Worm (Caenorhabditis elegans) whole organism, L1 larva: ENCODE data around the gene swt-1.

Source experiments
- C04F5.9 ChIP-seq: sonication (generic microtip); optimal IDR thresholded peaks from 2 replicates; lab custom pipeline; 2016; ENCODE audit warnings: missing genetic modification characterization, missing compliant biosample characterization
- C16A3.4 ChIP-seq: fragments of 150-350 bp; optimal IDR thresholded peaks from 2 replicates; lab custom pipeline; 2014; ENCODE audit warnings: missing biosample characterization, missing genetic modification characterization
- C34B4.2 ChIP-seq: sonication (generic microtip); optimal IDR thresholded peaks from 2 replicates; lab custom pipeline; 2017; ENCODE audit warnings: mild to moderate bottlenecking, missing genetic modification characterization, missing compliant biosample characterization
- F16B12.6 ChIP-seq: fragments of 150-350 bp; optimal IDR thresholded peaks from 2 replicates; lab custom pipeline; 2014; ENCODE audit warnings: missing biosample characterization, missing genetic modification characterization
- Y116A8C.19 ChIP-seq: sonication (generic microtip); optimal IDR thresholded peaks from 2 replicates; lab custom pipeline; 2016; ENCODE audit warnings: missing compliant biosample characterization, missing genetic modification characterization, borderline replicate concordance
- aha-1 ChIP-seq: fragments of 150-350 bp; optimal IDR thresholded peaks from 2 replicates; lab custom pipeline; 2014; ENCODE audit warnings: missing biosample characterization, missing genetic modification characterization
- aly-2 ChIP-seq: fragments of 150-350 bp; optimal IDR thresholded peaks from 2 replicates; lab custom pipeline; 2014; ENCODE audit warnings: missing biosample characterization, missing genetic modification characterization
- ama-1 ChIP-seq: fragments of 150-350 bp; optimal IDR thresholded peaks from 2 replicates; lab custom pipeline; 2014
- blmp-1 ChIP-seq: fragments of 150-350 bp; optimal IDR thresholded peaks from 2 replicates; lab custom pipeline; 2014; ENCODE audit warnings: missing biosample characterization, missing genetic modification characterization
- ceh-82 ChIP-seq, 3 experiments: fragments of 150-350 bp in 1 of 3; sonication (generic microtip) in 2 of 3; optimal IDR thresholded peaks; 2 replicates each; lab custom pipeline; 2014 to 2017; ENCODE audit warnings: missing biosample characterization in 3 of 3, missing genetic modification characterization in 3 of 3
- ceh-88 ChIP-seq: fragments of 200-800 bp; sonication (Bioruptor generic); IDR thresholded peaks from 2 replicates; pipeline ENCODE4 v1.3.6; 2022; ENCODE audit warnings: missing genetic modification characterization, missing compliant biosample characterization
- ceh-90 ChIP-seq: sonication (generic microtip); optimal IDR thresholded peaks from 2 replicates; lab custom pipeline; 2016; ENCODE audit warnings: missing genetic modification characterization, missing compliant biosample characterization
- ces-1 ChIP-seq: fragments of 150-350 bp; optimal IDR thresholded peaks from 2 replicates; lab custom pipeline; 2014; ENCODE audit warnings: missing biosample characterization, missing genetic modification reagents, missing genetic modification characterization
- dpl-1 ChIP-seq, 3 experiments: fragments of 150-350 bp in 2 of 3; sonication (generic microtip) in 1 of 3; optimal IDR thresholded peaks; 2 replicates each; lab custom pipeline; 2014 to 2017; ENCODE audit warnings: missing biosample characterization in 3 of 3, missing genetic modification characterization in 3 of 3, missing genetic modification reagents in 3 of 3
- dsc-1 ChIP-seq: sonication (generic microtip); optimal IDR thresholded peaks from 2 replicates; lab custom pipeline; 2016; ENCODE audit warnings: mild to moderate bottlenecking, missing genetic modification characterization, missing compliant biosample characterization
- efl-1 ChIP-seq, 4 experiments: fragments of 150-350 bp; optimal IDR thresholded peaks in 3 of 4; peaks in 1 of 4; 1 replicate in 1 of 4; 2 replicates in 3 of 4; lab custom pipeline; 2014; ENCODE audit warnings: missing biosample characterization in 2 of 4, missing genetic modification characterization in 2 of 4, missing genetic modification reagents in 2 of 4
- efl-3 ChIP-seq: fragments of 200-800 bp; sonication (Bioruptor generic); optimal IDR thresholded peaks from 2 replicates; lab custom pipeline; 2018; ENCODE audit warnings: mild to moderate bottlenecking, missing genetic modification characterization, missing compliant biosample characterization
- egl-13 ChIP-seq: sonication (generic microtip); optimal IDR thresholded peaks from 2 replicates; lab custom pipeline; 2016; ENCODE audit warnings: missing genotype, missing genetic modification reagents, missing genetic modification characterization, missing compliant biosample characterization
- elt-3 ChIP-seq, 6 experiments: fragments of 150-350 bp in 1 of 6; sonication (generic microtip); optimal IDR thresholded peaks; 2 replicates each; lab custom pipeline; 2017 to 2018; ENCODE audit warnings: missing biosample characterization in 6 of 6, missing genetic modification characterization in 6 of 6, inconsistent platforms in 1 of 6
- fkh-10 ChIP-seq: sonication (generic microtip); optimal IDR thresholded peaks from 2 replicates; lab custom pipeline; 2017; ENCODE audit warnings: missing biosample characterization, missing genetic modification reagents, missing genetic modification characterization
- fkh-4 ChIP-seq: sonication (generic microtip); optimal IDR thresholded peaks from 2 replicates; lab custom pipeline; 2016; ENCODE audit warnings: missing compliant biosample characterization, missing genetic modification characterization, borderline replicate concordance
- fos-1 ChIP-seq: fragments of 150-350 bp; optimal IDR thresholded peaks from 2 replicates; lab custom pipeline; 2014; ENCODE audit warnings: missing biosample characterization, missing genetic modification characterization
- grh-1 ChIP-seq: fragments of 200-800 bp; sonication (Bioruptor generic); IDR thresholded peaks from 2 replicates; pipeline ENCODE4 v1.3.6; 2022; ENCODE audit warnings: missing genetic modification reagents, missing genetic modification characterization, missing compliant biosample characterization
- hlh-17 ChIP-seq: fragments of 200-800 bp; sonication (Bioruptor generic); optimal IDR thresholded peaks from 2 replicates; lab custom pipeline; 2018; ENCODE audit warnings: missing genetic modification characterization, mild to moderate bottlenecking, missing compliant biosample characterization, moderate library complexity, borderline replicate concordance
- hlh-4 ChIP-seq: sonication (generic microtip); optimal IDR thresholded peaks from 2 replicates; lab custom pipeline; 2016; ENCODE audit warnings: mild to moderate bottlenecking, missing genetic modification characterization, missing compliant biosample characterization
- isw-1 ChIP-seq: fragments of 200-800 bp; sonication (Bioruptor generic); IDR thresholded peaks from 2 replicates; pipeline ENCODE4 v1.3.6; 2022; ENCODE audit warnings: missing genetic modification characterization, missing compliant biosample characterization
- lin-39 ChIP-seq: fragments of 150-350 bp; optimal IDR thresholded peaks from 2 replicates; lab custom pipeline; 2014; ENCODE audit warnings: missing biosample characterization, missing genetic modification reagents, missing genetic modification characterization
- mep-1 ChIP-seq: fragments of 150-350 bp; optimal IDR thresholded peaks from 2 replicates; lab custom pipeline; 2014; ENCODE audit warnings: missing biosample characterization, missing genetic modification characterization
- nhr-237 ChIP-seq: fragments of 150-350 bp; optimal IDR thresholded peaks from 2 replicates; lab custom pipeline; 2014; ENCODE audit warnings: missing biosample characterization, missing genetic modification characterization
- nhr-28 ChIP-seq: fragments of 150-350 bp; optimal IDR thresholded peaks from 2 replicates; lab custom pipeline; 2014; ENCODE audit warnings: missing biosample characterization, missing genetic modification characterization
- nhr-47 ChIP-seq: sonication (generic microtip); optimal IDR thresholded peaks from 2 replicates; lab custom pipeline; 2016; ENCODE audit warnings: mild to moderate bottlenecking, missing genetic modification characterization, moderate library complexity, missing compliant biosample characterization
- nhr-76 ChIP-seq: sonication (generic microtip); optimal IDR thresholded peaks from 2 replicates; lab custom pipeline; 2017; ENCODE audit warnings: missing biosample characterization, missing genetic modification characterization
- nhr-85 ChIP-seq: sonication (generic microtip); peaks from one replicate; lab custom pipeline; 2016; ENCODE audit warnings: missing genetic modification characterization, inconsistent platforms, missing compliant biosample characterization
- nhr-90 ChIP-seq: sonication (generic microtip); optimal IDR thresholded peaks from 2 replicates; lab custom pipeline; 2016; ENCODE audit warnings: mild to moderate bottlenecking, missing genetic modification characterization, missing compliant biosample characterization; ENCODE audit not compliant: poor library complexity
- pqm-1 ChIP-seq: sonication (generic microtip); optimal IDR thresholded peaks from 3 replicates; lab custom pipeline; 2017; ENCODE audit warnings: missing biosample characterization, missing genetic modification characterization
- rnt-1 ChIP-seq: sonication (generic microtip); optimal IDR thresholded peaks from 2 replicates; lab custom pipeline; 2016; ENCODE audit warnings: mild to moderate bottlenecking, missing genetic modification characterization, moderate library complexity, missing compliant biosample characterization
- skn-1 ChIP-seq: fragments of 150-350 bp; optimal IDR thresholded peaks from 2 replicates; lab custom pipeline; 2014; ENCODE audit warnings: missing biosample characterization, missing genetic modification characterization
- snpc-4 ChIP-seq: fragments of 150-350 bp; optimal IDR thresholded peaks from 2 replicates; lab custom pipeline; 2014; ENCODE audit warnings: missing biosample characterization, missing genetic modification characterization
- sox-4 ChIP-seq: sonication (generic microtip); optimal IDR thresholded peaks from 2 replicates; lab custom pipeline; 2016; ENCODE audit warnings: missing genetic modification characterization, missing compliant biosample characterization
- tbx-2 ChIP-seq: sonication (generic microtip); optimal IDR thresholded peaks from 2 replicates; lab custom pipeline; 2016; ENCODE audit warnings: missing genetic modification characterization, missing compliant biosample characterization
- unc-130 ChIP-seq: fragments of 150-350 bp; optimal IDR thresholded peaks from 2 replicates; lab custom pipeline; 2017; ENCODE audit warnings: missing biosample characterization, missing genetic modification characterization, inconsistent platforms
- unc-30 ChIP-seq: sonication (generic microtip); optimal IDR thresholded peaks from 2 replicates; lab custom pipeline; 2017; ENCODE audit warnings: missing biosample characterization, missing genetic modification characterization
- unc-62 ChIP-seq: fragments of 150-350 bp; optimal IDR thresholded peaks from 2 replicates; lab custom pipeline; 2014; ENCODE audit warnings: missing biosample characterization, missing genetic modification reagents, missing genetic modification characterization
- unc-86 ChIP-seq: sonication (generic microtip); optimal IDR thresholded peaks from 2 replicates; lab custom pipeline; 2016; ENCODE audit warnings: missing genetic modification characterization, missing compliant biosample characterization
- zag-1 ChIP-seq: fragments of 150-350 bp; optimal IDR thresholded peaks from 2 replicates; lab custom pipeline; 2014; ENCODE audit warnings: missing biosample characterization, missing genetic modification characterization
- zip-4 ChIP-seq: fragments of 200-800 bp; sonication (Bioruptor generic); optimal IDR thresholded peaks from 2 replicates; lab custom pipeline; 2018; ENCODE audit warnings: mild to moderate bottlenecking, missing genetic modification characterization, moderate library complexity, missing compliant biosample characterization
- ztf-11 ChIP-seq, 2 experiments: sonication (generic microtip); optimal IDR thresholded peaks; 2 replicates each; lab custom pipeline; 2016 to 2017; ENCODE audit warnings: missing genetic modification characterization in 2 of 2, missing biosample characterization in 1 of 2, missing compliant biosample characterization in 1 of 2
- ztf-4 ChIP-seq: fragments of 150-350 bp; optimal IDR thresholded peaks from 2 replicates; lab custom pipeline; 2014; ENCODE audit warnings: missing biosample characterization, missing genetic modification characterization

swt-1 gene

ce11 chrIV:307205-307604 lies at the start of gene swt-1:
swt-1 (plus strand) TSS chrIV:307505.
- TF ChIP-seq aly-2: no peak
- no peak for TF ChIP-seq F16B12.6 (tag; lab: Kevin White, UChicago)
- no peak for TF ChIP-seq lin-39 (tag; lab: Kevin White, UChicago)
- no peak for TF ChIP-seq unc-62 (GFP tag; lab: Kevin White, UChicago)
- TF ChIP-seq ztf-11 (tag; optimal IDR thresholded peaks at IDR 0.05; lab: Kevin White, UChicago): no peak

ce11 chrIV:258362-258761 lies 48.9 kb upstream of the swt-1 start:
- no peak for TF ChIP-seq snpc-4 (tag; lab: Kevin White, UChicago)
- TF ChIP-seq rnt-1 (tag; lab: Kevin White, UChicago): no peak
- no peak for TF ChIP-seq skn-1 (tag; lab: Kevin White, UChicago)
- TF ChIP-seq isw-1 (GFP tag; lab: Robert Waterston, UW): no peak
- no peak for TF ChIP-seq fkh-4 (tag; lab: Kevin White, UChicago)
- no peak for TF ChIP-seq zip-4 (GFP tag; lab: Kevin White, UChicago)
- no peak for TF ChIP-seq aly-2
- no peak for TF ChIP-seq dsc-1 (tag; lab: Kevin White, UChicago)
- TF ChIP-seq fkh-10 (GFP tag; lab: Kevin White, UChicago): no peak
- TF ChIP-seq nhr-28: no peak
- no peak for TF ChIP-seq egl-13 (tag; lab: Kevin White, UChicago)
- no peak for TF ChIP-seq sox-4 (tag; lab: Kevin White, UChicago)
- TF ChIP-seq nhr-85 (tag; lab: Kevin White, UChicago): no peak
- no peak for TF ChIP-seq hlh-17
- no peak for TF ChIP-seq aha-1 (tag; lab: Kevin White, UChicago)
- TF ChIP-seq tbx-2 (tag; lab: Kevin White, UChicago): no peak
- no peak for TF ChIP-seq zag-1 (tag; lab: Kevin White, UChicago)
- TF ChIP-seq blmp-1 (tag; lab: Kevin White, UChicago): no peak

ce11 chrIV:259142-259541 lies 48.2 kb upstream of the swt-1 start, which contains the start of gene dpy-9:
dpy-9 (minus strand) TSS chrIV:259204.
- TF ChIP-seq fos-1 (tag; lab: Kevin White, UChicago) (no peak), ztf-11 (tag; optimal IDR thresholded peaks at IDR 0.05; lab: Kevin White, UChicago) (no peak), elt-3 (tag; optimal IDR thresholded peaks at IDR 0.05; lab: Kevin White, UChicago) (peak in 1 of 6 experiments; percentile 50), pqm-1 (tag; lab: Kevin White, UChicago) (no peak), blmp-1 (tag; lab: Kevin White, UChicago) (peak; percentile 96)

ce11 chrIV:261607-262006 lies 45.7 kb upstream of the swt-1 start, which contains the start of gene pqbp-1.1:
pqbp-1.1 (minus strand) TSS chrIV:261683.
- peak; percentile 58 for TF ChIP-seq C16A3.4
- peak; percentile 59 for TF ChIP-seq nhr-90
- peak; percentile 33 for TF ChIP-seq lin-39 (tag; lab: Kevin White, UChicago)
- no peak for TF ChIP-seq zip-4 (GFP tag; lab: Kevin White, UChicago)
- peak; percentile 4 for TF ChIP-seq F16B12.6 (tag; lab: Kevin White, UChicago)
- peak; percentile 23 for TF ChIP-seq nhr-237
- no peak for TF ChIP-seq efl-3 (GFP tag; lab: Kevin White, UChicago)
- TF ChIP-seq grh-1 (GFP tag; lab: Robert Waterston, UW): no peak
- peak; percentile 69 to 94 for TF ChIP-seq efl-1 (optimal IDR thresholded peaks at IDR 0.05; lab: Kevin White, UChicago)
- peak; percentile 95 to 99 for TF ChIP-seq efl-1 (GFP tag; optimal IDR thresholded peaks at IDR 0.05 in 1 of 2; lab: Kevin White, UChicago)
- TF ChIP-seq Y116A8C.19: no peak
- no peak for TF ChIP-seq unc-30 (tag; lab: Kevin White, UChicago)
- TF ChIP-seq ceh-88 (GFP tag; lab: Robert Waterston, UW): no peak
- no peak for TF ChIP-seq unc-130 (tag; lab: Kevin White, UChicago)
- TF ChIP-seq C04F5.9 (tag; lab: Kevin White, UChicago): peak; percentile 39
- no peak for TF ChIP-seq ama-1 (lab: Kevin White, UChicago)
- no peak for TF ChIP-seq ceh-90 (tag; lab: Kevin White, UChicago)
- TF ChIP-seq unc-86 (tag; lab: Kevin White, UChicago): peak; percentile 43
- peak; percentile 89 to 95 (median 92) for TF ChIP-seq dpl-1 (GFP tag; optimal IDR thresholded peaks at IDR 0.05; lab: Kevin White, UChicago)
- no peak for TF ChIP-seq hlh-4 (tag; lab: Kevin White, UChicago)
- TF ChIP-seq C34B4.2 (tag; lab: Kevin White, UChicago): no peak
- TF ChIP-seq nhr-76 (tag; lab: Kevin White, UChicago): no peak
- no peak for TF ChIP-seq ztf-4
- peak; percentile 77 for TF ChIP-seq nhr-47 (tag; lab: Kevin White, UChicago)
- TF ChIP-seq ces-1: peak; percentile 18
- TF ChIP-seq mep-1 (tag; lab: Kevin White, UChicago): peak; percentile 66
- TF ChIP-seq snpc-4 (tag; lab: Kevin White, UChicago): no peak
- TF ChIP-seq ceh-82 (tag; optimal IDR thresholded peaks at IDR 0.05; lab: Kevin White, UChicago): peak; percentile 15 to 58 (median 29)
